Worm (Caenorhabditis elegans) whole organism, L4 larva: ENCODE data around the gene Y41E3.7.

Experiments used
- F49E8.2 ChIP-seq: sonication (generic microtip); optimal IDR thresholded peaks from 2 replicates; lab custom pipeline; 2016; ENCODE audit warnings: missing compliant biosample characterization, mild to moderate bottlenecking, missing genetic modification characterization, borderline replicate concordance
- Y105C5A.15 ChIP-seq: fragments of 200-800 bp; sonication (Bioruptor generic); IDR thresholded peaks from 2 replicates; pipeline ENCODE4 v1.3.6; 2022; ENCODE audit warnings: missing genetic modification characterization, missing compliant biosample characterization
- Y75B8A.6 ChIP-seq: fragments of 200-800 bp; sonication (Bioruptor generic); IDR thresholded peaks from 2 replicates; pipeline ENCODE4 v1.3.6; 2022; ENCODE audit warnings: missing genetic modification reagents, missing genetic modification characterization, missing compliant biosample characterization
- ZK337.2 ChIP-seq: fragments of 200-800 bp; sonication (Bioruptor generic); IDR thresholded peaks from 2 replicates; pipeline ENCODE4 v1.3.6; 2022; ENCODE audit warnings: missing genetic modification reagents, missing genetic modification characterization, missing compliant biosample characterization
- aha-1 ChIP-seq: fragments of 150-350 bp; peaks from one replicate; lab custom pipeline; 2014; ENCODE audit warnings: missing biosample characterization, missing genetic modification characterization
- arid-1 ChIP-seq: fragments of 200-800 bp; sonication (Bioruptor generic); conservative IDR thresholded peaks from 2 replicates; pipeline ENCODE4 v1.3.6; 2022; ENCODE audit warnings: missing genetic modification reagents, missing genetic modification characterization, missing compliant biosample characterization
- ceh-28 ChIP-seq: fragments of 150-350 bp; optimal IDR thresholded peaks from 2 replicates; lab custom pipeline; 2014; ENCODE audit warnings: missing biosample characterization, missing genetic modification reagents, missing genetic modification characterization
- ceh-44 ChIP-seq: fragments of 200-800 bp; sonication (Bioruptor generic); IDR thresholded peaks from 2 replicates; pipeline ENCODE4 v1.3.6; 2022; ENCODE audit warnings: missing genetic modification reagents, missing genetic modification characterization, missing compliant biosample characterization
- ceh-62 ChIP-seq: sonication (generic microtip); optimal IDR thresholded peaks from 2 replicates; lab custom pipeline; 2017; ENCODE audit warnings: missing biosample characterization, missing genetic modification characterization
- cey-2 ChIP-seq: sonication (generic microtip); optimal IDR thresholded peaks from 3 replicates; lab custom pipeline; 2017; ENCODE audit warnings: missing genetic modification characterization, mild to moderate bottlenecking, missing compliant biosample characterization, antibody characterized with exemption, borderline replicate concordance; ENCODE audit not compliant: insufficient read depth
- ctbp-1 ChIP-seq: fragments of 200-800 bp; sonication (Bioruptor generic); IDR thresholded peaks from 2 replicates; pipeline ENCODE4 v1.3.6; 2022; ENCODE audit warnings: missing genetic modification reagents, missing genetic modification characterization, missing compliant biosample characterization
- daf-12 ChIP-seq: fragments of 150-350 bp; optimal IDR thresholded peaks from 2 replicates; lab custom pipeline; 2014; ENCODE audit warnings: missing biosample characterization, missing genetic modification reagents, missing genetic modification characterization
- daf-8 ChIP-seq: fragments of 200-800 bp; sonication (Bioruptor generic); IDR thresholded peaks from 2 replicates; pipeline ENCODE4 v1.3.6; 2022; ENCODE audit warnings: missing genetic modification characterization, missing compliant biosample characterization
- dmd-8 ChIP-seq: fragments of 200-800 bp; sonication (Bioruptor generic); IDR thresholded peaks from 2 replicates; pipeline ENCODE4 v1.3.6; 2022; ENCODE audit warnings: missing genetic modification characterization, missing compliant biosample characterization
- dmd-9 ChIP-seq: fragments of 200-800 bp; sonication (Bioruptor generic); IDR thresholded peaks from 2 replicates; pipeline ENCODE4 v1.3.6; 2022; ENCODE audit warnings: missing genetic modification reagents, missing genetic modification characterization, missing compliant biosample characterization
- egl-27 ChIP-seq: sonication (generic microtip); optimal IDR thresholded peaks from 3 replicates; lab custom pipeline; 2017; ENCODE audit warnings: missing biosample characterization, missing genetic modification reagents, missing genetic modification characterization
- fkh-10 ChIP-seq: fragments of 150-350 bp; optimal IDR thresholded peaks from 2 replicates; lab custom pipeline; 2014; ENCODE audit warnings: missing biosample characterization, missing genetic modification reagents, missing genetic modification characterization
- hlh-11 ChIP-seq: fragments of 200-800 bp; sonication (Bioruptor generic); optimal IDR thresholded peaks from 2 replicates; lab custom pipeline; 2018; ENCODE audit warnings: mild to moderate bottlenecking, missing genetic modification characterization, missing compliant biosample characterization
- lim-7 ChIP-seq: fragments of 200-800 bp; sonication (Bioruptor generic); IDR thresholded peaks from 2 replicates; pipeline ENCODE4 v1.3.6; 2022; ENCODE audit warnings: missing genetic modification characterization, missing compliant biosample characterization
- lin-1 ChIP-seq: fragments of 200-800 bp; sonication (Bioruptor generic); IDR thresholded peaks from 2 replicates; pipeline ENCODE4 v1.3.6; 2022; ENCODE audit warnings: missing genetic modification reagents, missing genetic modification characterization, missing compliant biosample characterization
- lin-13 ChIP-seq: fragments of 150-350 bp; optimal IDR thresholded peaks from 2 replicates; lab custom pipeline; 2014; ENCODE audit warnings: missing biosample characterization, missing genetic modification reagents, missing genetic modification characterization
- lin-15B ChIP-seq: fragments of 150-350 bp; sonication (generic microtip); optimal IDR thresholded peaks from 3 replicates; lab custom pipeline; 2014; ENCODE audit warnings: missing biosample characterization, missing genetic modification characterization
- madf-9 ChIP-seq: fragments of 200-800 bp; sonication (Bioruptor generic); conservative IDR thresholded peaks from 2 replicates; pipeline ENCODE4 v1.3.6; 2022; ENCODE audit warnings: missing genetic modification reagents, missing genetic modification characterization, missing compliant biosample characterization
- mdl-1 ChIP-seq, 2 experiments: fragments of 150-350 bp in 1 of 2; sonication (generic microtip) in 1 of 2; optimal IDR thresholded peaks; 2 replicates each; lab custom pipeline; 2014 to 2017; ENCODE audit warnings: missing biosample characterization in 2 of 2, missing genetic modification characterization in 2 of 2
- mdt-29 ChIP-seq: fragments of 200-800 bp; sonication (Bioruptor generic); IDR thresholded peaks from 2 replicates; pipeline ENCODE4 v1.3.6; 2022; ENCODE audit warnings: missing genetic modification reagents, missing genetic modification characterization, missing compliant biosample characterization
- nhr-102 ChIP-seq: sonication (generic microtip); optimal IDR thresholded peaks from 2 replicates; lab custom pipeline; 2016; ENCODE audit warnings: mild to moderate bottlenecking, missing genetic modification characterization, moderate library complexity, missing compliant biosample characterization
- nhr-41 ChIP-seq: fragments of 200-800 bp; sonication (Bioruptor generic); IDR thresholded peaks from 2 replicates; pipeline ENCODE4 v1.3.6; 2022; ENCODE audit warnings: missing genetic modification reagents, missing genetic modification characterization, missing compliant biosample characterization
- pqm-1 ChIP-seq: sonication (generic microtip); optimal IDR thresholded peaks from 2 replicates; lab custom pipeline; 2017; ENCODE audit warnings: missing biosample characterization, missing genetic modification characterization
- saeg-2 ChIP-seq: fragments of 200-800 bp; sonication (Bioruptor generic); IDR thresholded peaks from 2 replicates; pipeline ENCODE4 v1.3.6; 2022; ENCODE audit warnings: missing genetic modification reagents, missing genetic modification characterization, missing compliant biosample characterization
- snpc-1.2 ChIP-seq: fragments of 200-800 bp; sonication (Bioruptor generic); IDR thresholded peaks from 2 replicates; pipeline ENCODE4 v1.3.6; 2022; ENCODE audit warnings: missing genetic modification reagents, missing genetic modification characterization, missing compliant biosample characterization
- spr-3 ChIP-seq: fragments of 200-800 bp; sonication (Bioruptor generic); optimal IDR thresholded peaks from 2 replicates; lab custom pipeline; 2018; ENCODE audit warnings: mild to moderate bottlenecking, missing genetic modification characterization, missing compliant biosample characterization
- tag-97 ChIP-seq: fragments of 200-800 bp; sonication (Bioruptor generic); IDR thresholded peaks from 2 replicates; pipeline ENCODE4 v1.3.6; 2022; ENCODE audit warnings: missing genetic modification characterization, missing compliant biosample characterization
- tra-1 ChIP-seq: fragments of 200-800 bp; sonication (Bioruptor generic); IDR thresholded peaks from 2 replicates; pipeline ENCODE4 v1.3.6; 2022; ENCODE audit warnings: missing genetic modification reagents, missing genetic modification characterization, missing compliant biosample characterization
- unc-130 ChIP-seq: sonication (generic microtip); optimal IDR thresholded peaks from 2 replicates; lab custom pipeline; 2016; ENCODE audit warnings: missing genetic modification reagents, missing genetic modification characterization, missing compliant biosample characterization
- unc-62 ChIP-seq, 3 experiments: fragments of 150-350 bp in 1 of 3; sonication (generic microtip); optimal IDR thresholded peaks in 2 of 3; peaks in 1 of 3; 1 replicate in 1 of 3; 2 replicates in 2 of 3; lab custom pipeline; 2014 to 2017; ENCODE audit warnings: missing biosample characterization in 3 of 3, missing genetic modification characterization in 3 of 3, missing genetic modification reagents in 3 of 3, missing genotype in 1 of 3
- vab-7 ChIP-seq: fragments of 200-800 bp; sonication (Bioruptor generic); IDR thresholded peaks from 2 replicates; pipeline ENCODE4 v1.3.6; 2022; ENCODE audit warnings: missing genetic modification reagents, missing genetic modification characterization, missing compliant biosample characterization
- zfp-3 ChIP-seq: fragments of 200-800 bp; sonication (Bioruptor generic); conservative IDR thresholded peaks from 2 replicates; pipeline ENCODE4 v1.3.6; 2022; ENCODE audit warnings: missing genetic modification reagents, missing genetic modification characterization, missing compliant biosample characterization

The Y41E3.7 gene

ce11 chrIV:15049288-15050094, 35.7 kb downstream of the Y41E3.7 start (continued):
- no peak for TF ChIP-seq ceh-44 (GFP tag; lab: Robert Waterston, UW)
- TF ChIP-seq ZK337.2 (GFP tag; lab: Robert Waterston, UW), result no peak
- no peak for TF ChIP-seq fkh-10 (GFP tag; lab: Kevin White, UChicago)
- 0 out of 2 replicates have a peak, but pooled peaks have one; percentile 48 for TF ChIP-seq tag-97
- no peak for TF ChIP-seq dmd-9 (GFP tag; lab: Robert Waterston, UW)
- TF ChIP-seq mdt-29 (GFP tag; lab: Robert Waterston, UW), result no peak
- no peak for TF ChIP-seq egl-27 (tag; lab: Kevin White, UChicago)

ce11 chrIV:15051045-15051444, 37.2 kb downstream of the Y41E3.7 start:
- no peak for TF ChIP-seq aha-1
- no peak for TF ChIP-seq pqm-1 (tag; lab: Kevin White, UChicago)
- no peak for TF ChIP-seq ceh-28
- no peak for TF ChIP-seq unc-62 (GFP tag; optimal IDR thresholded peaks at IDR 0.05 in 1 of 2; lab: Kevin White, UChicago)
- no peak for TF ChIP-seq unc-62 (tag; optimal IDR thresholded peaks at IDR 0.05; lab: Kevin White, UChicago)
- no peak for TF ChIP-seq nhr-102 (tag; lab: Kevin White, UChicago)
- no peak for TF ChIP-seq snpc-1.2 (GFP tag; lab: Robert Waterston, UW)
- no peak for TF ChIP-seq arid-1 (GFP tag; lab: Robert Waterston, UW)
- no peak for TF ChIP-seq hlh-11 (tag; lab: Kevin White, UChicago)
- TF ChIP-seq mdl-1 (tag; optimal IDR thresholded peaks at IDR 0.05; lab: Kevin White, UChicago), result no peak
- no peak for TF ChIP-seq ceh-62 (tag; lab: Kevin White, UChicago)
- TF ChIP-seq saeg-2 (GFP tag; lab: Robert Waterston, UW), result no peak
- TF ChIP-seq tag-97, result no peak
- no peak for TF ChIP-seq spr-3
- no peak for TF ChIP-seq lin-15B

- TF ChIP-seq unc-130 (GFP tag; lab: Kevin White, UChicago) (no peak), madf-9 (no peak), cey-2 (no peak), snpc-1.2 (GFP tag; lab: Robert Waterston, UW) (no peak), hlh-11 (tag; lab: Kevin White, UChicago) (no peak), daf-12 (tag; lab: Kevin White, UChicago) (no peak)
Observed at ce11 chrIV:15053271-15053670, 39.4 kb downstream of the Y41E3.7 start, which contains the start of gene srt-47. TSS of gene srt-47 (minus strand) at chrIV:15053371.

- TF ChIP-seq saeg-2 (GFP tag; lab: Robert Waterston, UW), result no peak
- peak; percentile 68; the same call in 1 of the 2 replicates for TF ChIP-seq snpc-1.2 (GFP tag; lab: Robert Waterston, UW)
Observed at ce11 chrIV:15056081-15056586, 42.3 kb downstream of the Y41E3.7 start, which contains the start of gene Y41E3.19. TSS of gene Y41E3.19 (plus strand) at chrIV:15056131.

- TF ChIP-seq aha-1 (peak; percentile 14), Y75B8A.6 (no peak)
Observed at ce11 chrIV:15057994-15058393, 44.2 kb downstream of the Y41E3.7 start, which contains the start of gene Y41E3.13. TSS of gene Y41E3.13 (plus strand) at chrIV:15058294.

- peak; percentile 98 for TF ChIP-seq snpc-1.2 (GFP tag; lab: Robert Waterston, UW)
- TF ChIP-seq dmd-8 (GFP tag; lab: Robert Waterston, UW), result peak; percentile 87
- peak; percentile 99 for TF ChIP-seq mdt-29 (GFP tag; lab: Robert Waterston, UW)
- TF ChIP-seq F49E8.2 (tag; lab: Kevin White, UChicago), result peak; percentile 48
- peak; percentile 78; the same call in 1 of the 2 replicates for TF ChIP-seq zfp-3 (GFP tag; lab: Robert Waterston, UW)
- TF ChIP-seq Y105C5A.15, result peak; percentile 96
- TF ChIP-seq lin-13 (GFP tag; lab: Kevin White, UChicago), result peak; percentile 61
- TF ChIP-seq ZK337.2 (GFP tag; lab: Robert Waterston, UW), result peak; percentile 69
- peak; percentile 93 for TF ChIP-seq vab-7 (GFP tag; lab: Robert Waterston, UW)
- peak; percentile 78; the same call in 1 of the 2 replicates for TF ChIP-seq nhr-41 (GFP tag; lab: Robert Waterston, UW)
- peak; percentile 88 for TF ChIP-seq arid-1 (GFP tag; lab: Robert Waterston, UW)
- TF ChIP-seq ctbp-1 (GFP tag; lab: Robert Waterston, UW), result peak; percentile 92
- peak; percentile 82 for TF ChIP-seq ceh-44 (GFP tag; lab: Robert Waterston, UW)
- TF ChIP-seq lim-7, result peak; percentile 78
- peak; percentile 78; the same call in 1 of the 2 replicates for TF ChIP-seq tra-1
- TF ChIP-seq Y75B8A.6, result peak; percentile 73; the same call in 1 of the 2 replicates
- 0 out of 2 replicates have a peak, but pooled peaks have one; percentile 15 for TF ChIP-seq daf-8
- peak; percentile 90 for TF ChIP-seq lin-1
Observed at ce11 chrIV:15059150-15059549, 45.3 kb downstream of the Y41E3.7 start.
